Fruit fly (Drosophila melanogaster) whole organism, embryonic: ENCODE data around the gene CG12728.
A peak's percentile ranks its signal among the peaks of the same experiment; 100 is the strongest.

ENCODE experiments used
- CG10431 ChIP-seq: fragments of 200-800 bp; sonication (Bioruptor generic); optimal IDR thresholded peaks from 3 replicates; lab custom pipeline; 2018; ENCODE audit warnings: missing biosample characterization, mild to moderate bottlenecking, missing genetic modification characterization
- CG10979 ChIP-seq: fragments of 200-800 bp; sonication (Bioruptor generic); optimal IDR thresholded peaks from 2 replicates; lab custom pipeline; 2018; ENCODE audit warnings: missing biosample characterization, mild to moderate bottlenecking, missing genetic modification characterization, moderate library complexity
- CG11093 ChIP-seq: fragments of 200-800 bp; sonication (Bioruptor generic); IDR thresholded peaks from 3 replicates; pipeline ENCODE4 v1.3.6; 2022; ENCODE audit warnings: missing biosample characterization, missing genetic modification characterization
- CG12155 ChIP-seq: fragments of 200-800 bp; sonication (Bioruptor generic); optimal IDR thresholded peaks from 3 replicates; lab custom pipeline; 2016; ENCODE audit warnings: missing biosample characterization, missing genetic modification characterization
- CG12236 ChIP-seq: fragments of 200-800 bp; sonication (Bioruptor generic); optimal IDR thresholded peaks from 2 replicates; lab custom pipeline; 2016; ENCODE audit warnings: missing biosample characterization, missing genetic modification characterization
- CG16863 ChIP-seq: fragments of 200-800 bp; sonication (Bioruptor generic); optimal IDR thresholded peaks from 3 replicates; lab custom pipeline; 2016; ENCODE audit warnings: missing biosample characterization, missing genetic modification characterization
- CG17829 ChIP-seq: fragments of 200-800 bp; optimal IDR thresholded peaks from 2 replicates; lab custom pipeline; 2019; ENCODE audit warnings: missing biosample characterization, mild to moderate bottlenecking, missing genetic modification characterization, moderate library complexity
- CG2875 ChIP-seq: fragments of 200-800 bp; sonication (Bioruptor generic); optimal IDR thresholded peaks from 2 replicates; lab custom pipeline; 2017; ENCODE audit warnings: missing biosample characterization, mild to moderate bottlenecking, missing genetic modification characterization, missing genetic modification reagents
- CG30431 ChIP-seq: fragments of 200-800 bp; sonication (Bioruptor generic); optimal IDR thresholded peaks from 2 replicates; lab custom pipeline; 2017; ENCODE audit warnings: missing biosample characterization, missing genetic modification characterization
- CG3838 ChIP-seq: fragments of 200-800 bp; sonication (Bioruptor generic); optimal IDR thresholded peaks from 3 replicates; lab custom pipeline; 2016; ENCODE audit warnings: missing biosample characterization, missing genetic modification characterization
- CG4617 ChIP-seq: fragments of 200-800 bp; sonication (Bioruptor generic); optimal IDR thresholded peaks from 3 replicates; lab custom pipeline; 2016; ENCODE audit warnings: missing biosample characterization, missing genetic modification characterization, borderline replicate concordance
- CG5180 ChIP-seq: fragments of 200-800 bp; sonication (Bioruptor generic); optimal IDR thresholded peaks from 3 replicates; lab custom pipeline; 2017; ENCODE audit warnings: missing biosample characterization, missing genetic modification characterization, mild to moderate bottlenecking, moderate library complexity, missing genetic modification reagents
- CG6765 ChIP-seq: fragments of 200-800 bp; sonication (Bioruptor generic); optimal IDR thresholded peaks from 3 replicates; lab custom pipeline; 2017; ENCODE audit warnings: missing biosample characterization, mild to moderate bottlenecking, missing genetic modification characterization
- CG6791 ChIP-seq: fragments of 200-800 bp; sonication (Bioruptor generic); IDR thresholded peaks from 3 replicates; pipeline ENCODE4 v1.3.6; 2022; ENCODE audit warnings: missing biosample characterization, missing genetic modification characterization; ENCODE audit not compliant: partially characterized antibody
- CG7357 ChIP-seq: fragments of 200-800 bp; sonication (Bioruptor generic); IDR thresholded peaks from 3 replicates; pipeline ENCODE4 v1.3.6; 2022; ENCODE audit warnings: missing biosample characterization, missing genetic modification characterization
- CG7839 ChIP-seq: fragments of 200-800 bp; sonication (Bioruptor generic); optimal IDR thresholded peaks from 3 replicates; lab custom pipeline; 2018; ENCODE audit warnings: missing biosample characterization, mild to moderate bottlenecking, missing genetic modification characterization, moderate library complexity
- ERR ChIP-seq: fragments of 200-800 bp; sonication (Bioruptor generic); optimal IDR thresholded peaks from 2 replicates; lab custom pipeline; 2016; ENCODE audit warnings: missing biosample characterization, missing genetic modification characterization
- Ets97D ChIP-seq: fragments of 200-800 bp; sonication (Bioruptor generic); optimal IDR thresholded peaks from 3 replicates; lab custom pipeline; 2016; ENCODE audit warnings: missing biosample characterization, missing genetic modification characterization
- Gsc ChIP-seq: fragments of 200-800 bp; sonication (Bioruptor generic); IDR thresholded peaks from 2 replicates; pipeline ENCODE4 v1.3.6; 2022; ENCODE audit warnings: missing biosample characterization, missing genetic modification characterization
- H15 ChIP-seq: fragments of 200-800 bp; sonication (Bioruptor generic); IDR thresholded peaks from 3 replicates; pipeline ENCODE4 v1.3.6; 2022; ENCODE audit warnings: missing biosample characterization, missing genetic modification characterization
- HLH3B ChIP-seq: fragments of 200-800 bp; sonication (Bioruptor generic); IDR thresholded peaks from 2 replicates; pipeline ENCODE4 v1.3.6; 2022; ENCODE audit warnings: missing biosample characterization, missing genetic modification characterization
- Hey ChIP-seq: fragments of 200-800 bp; sonication (Bioruptor generic); optimal IDR thresholded peaks from 3 replicates; lab custom pipeline; 2018; ENCODE audit warnings: missing biosample characterization, mild to moderate bottlenecking, missing genetic modification characterization
- Mes4 ChIP-seq: fragments of 200-800 bp; sonication (Bioruptor generic); optimal IDR thresholded peaks from 2 replicates; lab custom pipeline; 2016; ENCODE audit warnings: missing biosample characterization, missing genetic modification characterization
- Ptx1 ChIP-seq: fragments of 200-800 bp; sonication (Bioruptor generic); IDR thresholded peaks from 2 replicates; pipeline ENCODE4 v1.3.6; 2022; ENCODE audit warnings: missing biosample characterization, missing genetic modification characterization
- Side ChIP-seq: fragments of 200-800 bp; sonication (Bioruptor generic); optimal IDR thresholded peaks from 2 replicates; lab custom pipeline; 2016; ENCODE audit warnings: missing biosample characterization, missing genetic modification characterization
- Tbp ChIP-seq: fragments of >200 bp; optimal IDR thresholded peaks from 2 replicates; lab custom pipeline; 2018; ENCODE audit warnings: missing biosample characterization, missing genetic modification characterization
- ap ChIP-seq: fragments of 200-800 bp; sonication (Bioruptor generic); IDR thresholded peaks from 2 replicates; pipeline ENCODE4 v1.3.6; 2022; ENCODE audit warnings: missing biosample characterization, missing genetic modification characterization
- az2 ChIP-seq: fragments of 200-800 bp; sonication (Bioruptor generic); optimal IDR thresholded peaks from 3 replicates; lab custom pipeline; 2016; ENCODE audit warnings: missing biosample characterization, missing genetic modification characterization
- cas ChIP-seq: fragments of 200-800 bp; sonication (Bioruptor generic); IDR thresholded peaks from 2 replicates; pipeline ENCODE4 v1.3.6; 2022; ENCODE audit warnings: missing biosample characterization, missing genetic modification characterization
- cato ChIP-seq: fragments of 200-800 bp; sonication (Bioruptor generic); optimal IDR thresholded peaks from 2 replicates; lab custom pipeline; 2016; ENCODE audit warnings: missing biosample characterization, missing genetic modification characterization, borderline replicate concordance
- eve ChIP-seq, 2 experiments: fragments of >200 bp; optimal IDR thresholded peaks; 2 replicates each; lab custom pipeline; 2017; ENCODE audit warnings: missing biosample characterization in 2 of 2, missing genetic modification characterization in 2 of 2
- fd102C ChIP-seq: fragments of 200-800 bp; sonication (Bioruptor generic); optimal IDR thresholded peaks from 2 replicates; lab custom pipeline; 2018; ENCODE audit warnings: missing biosample characterization, mild to moderate bottlenecking, missing genetic modification characterization, moderate library complexity
- fd96Cb ChIP-seq: fragments of 200-800 bp; sonication (Bioruptor generic); optimal IDR thresholded peaks from 2 replicates; lab custom pipeline; 2018; ENCODE audit warnings: missing biosample characterization, mild to moderate bottlenecking, missing genetic modification characterization, moderate library complexity
- hb ChIP-seq: fragments of 200-800 bp; sonication (Bioruptor generic); IDR thresholded peaks from 3 replicates; pipeline ENCODE4 v1.3.6; 2022; ENCODE audit warnings: missing biosample characterization, missing genetic modification characterization; ENCODE audit not compliant: partially characterized antibody
- jing ChIP-seq: fragments of 200-800 bp; sonication (Bioruptor generic); optimal IDR thresholded peaks from 2 replicates; lab custom pipeline; 2018; ENCODE audit warnings: missing biosample characterization, mild to moderate bottlenecking, missing genetic modification characterization
- lmd ChIP-seq: fragments of 200-800 bp; sonication (Bioruptor generic); IDR thresholded peaks from 2 replicates; pipeline ENCODE4 v1.3.6; 2022; ENCODE audit warnings: missing biosample characterization, missing genetic modification characterization
- lov ChIP-seq, 2 experiments: fragments of 200-800 bp in 1 of 2; fragments of >200 bp in 1 of 2; sonication (Bioruptor generic) in 1 of 2; IDR thresholded peaks in 1 of 2; optimal IDR thresholded peaks in 1 of 2; 2 replicates in 1 of 2; 3 replicates in 1 of 2; pipeline versions ENCODE4 v1.3.6 to Lab custom; 2017 to 2022; ENCODE audit warnings: missing biosample characterization in 1 of 2, missing genetic modification characterization in 1 of 2
- org-1 ChIP-seq: fragments of 200-800 bp; sonication (Bioruptor generic); optimal IDR thresholded peaks from 2 replicates; lab custom pipeline; 2017; ENCODE audit warnings: missing biosample characterization, missing genetic modification characterization
- pan ChIP-seq, 4 experiments: fragments of >200 bp in 3 of 4; fragments of 200-800 bp in 1 of 4; sonication (Bioruptor generic) in 1 of 4; optimal IDR thresholded peaks in 3 of 4; IDR thresholded peaks in 1 of 4; 2 replicates each; pipeline versions ENCODE4 v1.3.6 to Lab custom; 2017 to 2022; ENCODE audit warnings: missing biosample characterization in 2 of 4, missing genetic modification characterization in 2 of 4, mixed read lengths in 1 of 4
- phol ChIP-seq: fragments of 200-800 bp; sonication (Bioruptor generic); optimal IDR thresholded peaks from 3 replicates; lab custom pipeline; 2018; ENCODE audit warnings: missing biosample characterization, mild to moderate bottlenecking, missing genetic modification characterization, moderate library complexity
- prd ChIP-seq, 3 experiments: fragments of >200 bp in 2 of 3; fragments of 200-800 bp in 1 of 3; sonication (Bioruptor generic) in 1 of 3; optimal IDR thresholded peaks in 2 of 3; IDR thresholded peaks in 1 of 3; 2 replicates in 2 of 3; 3 replicates in 1 of 3; pipeline versions ENCODE4 v1.3.6 to Lab custom; 2017 to 2022; ENCODE audit warnings: missing biosample characterization in 1 of 3, missing genetic modification characterization in 1 of 3
- pzg ChIP-seq: fragments of 200-800 bp; sonication (Bioruptor generic); optimal IDR thresholded peaks from 3 replicates; lab custom pipeline; 2018; ENCODE audit warnings: missing biosample characterization, mild to moderate bottlenecking, missing genetic modification characterization, moderate library complexity
- run ChIP-seq: fragments of 200-800 bp; sonication (Bioruptor generic); optimal IDR thresholded peaks from 3 replicates; lab custom pipeline; 2018; ENCODE audit warnings: missing biosample characterization, mild to moderate bottlenecking, missing genetic modification characterization
- sc ChIP-seq, 3 experiments: fragments of >200 bp in 2 of 3; fragments of 200-800 bp in 1 of 3; sonication (Bioruptor generic) in 1 of 3; optimal IDR thresholded peaks; 2 replicates in 2 of 3; 3 replicates in 1 of 3; lab custom pipeline; 2017; ENCODE audit warnings: mild to moderate bottlenecking in 1 of 3, missing biosample characterization in 1 of 3, missing genetic modification characterization in 1 of 3, missing genetic modification reagents in 1 of 3
- schlank ChIP-seq: fragments of 200-800 bp; sonication (Bioruptor generic); optimal IDR thresholded peaks from 2 replicates; lab custom pipeline; 2018; ENCODE audit warnings: missing biosample characterization, mild to moderate bottlenecking, missing genetic modification characterization
- so ChIP-seq: fragments of 200-800 bp; sonication (Bioruptor generic); IDR thresholded peaks from 3 replicates; pipeline ENCODE4 v1.3.6; 2022; ENCODE audit warnings: missing biosample characterization, missing genetic modification characterization
- stc ChIP-seq: fragments of 200-800 bp; sonication (Bioruptor generic); IDR thresholded peaks from 2 replicates; pipeline ENCODE4 v1.3.6; 2022; ENCODE audit warnings: missing biosample characterization, missing genetic modification characterization
- wdn ChIP-seq: fragments of 200-800 bp; sonication (Bioruptor generic); IDR thresholded peaks from 2 replicates; pipeline ENCODE4 v1.3.6; 2022; ENCODE audit warnings: missing biosample characterization, missing genetic modification characterization

Gene CG12728

dm6 chrX:5973389-5974025 is 31.1 kb downstream of the CG12728 start (continued):
- TF ChIP-seq lov (optimal IDR thresholded peaks at IDR 0.05; lab: Kevin White, UChicago): no peak
- TF ChIP-seq lov (GFP tag; IDR thresholded peaks at IDR 0.05; lab: Robert Waterston, UW): no peak
- 0 out of 2 replicates have a peak, but pooled peaks have one; percentile 8 for TF ChIP-seq Gsc (GFP tag; lab: Robert Waterston, UW)
- no peak for TF ChIP-seq HLH3B (GFP tag; lab: Robert Waterston, UW)
- no peak for TF ChIP-seq CG4617 (GFP tag; lab: Kevin White, UChicago)
- no peak for TF ChIP-seq prd (optimal IDR thresholded peaks at IDR 0.05; lab: Kevin White, UChicago)
- TF ChIP-seq prd (GFP tag; IDR thresholded peaks at IDR 0.05; lab: Robert Waterston, UW): peak; percentile 68; the same call in 2 of the 3 replicates
- no peak for TF ChIP-seq pzg (GFP tag; lab: Kevin White, UChicago)
- TF ChIP-seq pan (optimal IDR thresholded peaks at IDR 0.05; lab: Kevin White, UChicago): no peak
- peak in 1 of 2 experiments; percentile 55 for TF ChIP-seq pan (GFP tag; optimal IDR thresholded peaks at IDR 0.05 in 1 of 2, IDR thresholded peaks at IDR 0.05 in 1 of 2)
- TF ChIP-seq lmd: peak; percentile 44
- TF ChIP-seq ERR (GFP tag; lab: Kevin White, UChicago): no peak
- 0 out of 2 replicates have a peak, but pooled peaks have one; percentile 27 for TF ChIP-seq stc (GFP tag; lab: Robert Waterston, UW)
- TF ChIP-seq Side (GFP tag; lab: Kevin White, UChicago): no peak
- no peak for TF ChIP-seq eve (GFP tag; optimal IDR thresholded peaks at IDR 0.05; lab: Kevin White, UChicago)
- no peak for TF ChIP-seq CG12236 (GFP tag; lab: Kevin White, UChicago)
- TF ChIP-seq H15 (GFP tag; lab: Robert Waterston, UW): no peak
- no peak for TF ChIP-seq hb (GFP tag; lab: Robert Waterston, UW)
- no peak for TF ChIP-seq CG6765 (GFP tag; lab: Kevin White, UChicago)
- TF ChIP-seq run: no peak
- peak; percentile 22 for TF ChIP-seq CG17829 (tag; lab: Kevin White, UChicago)
- TF ChIP-seq Tbp: no peak
- TF ChIP-seq phol (tag; lab: Kevin White, UChicago): peak; percentile 51
- TF ChIP-seq Ptx1 (GFP tag; lab: Robert Waterston, UW): peak; percentile 36; the same call in 1 of the 2 replicates
- TF ChIP-seq org-1 (GFP tag; lab: Kevin White, UChicago): no peak
- TF ChIP-seq CG7357 (GFP tag; lab: Robert Waterston, UW): no peak; the same call in 2 of the 3 replicates
- TF ChIP-seq so (GFP tag; lab: Robert Waterston, UW): no peak
- no peak for TF ChIP-seq ap (GFP tag; lab: Robert Waterston, UW)
- TF ChIP-seq jing (GFP tag; lab: Kevin White, UChicago): peak; percentile 9
- TF ChIP-seq fd102C (GFP tag; lab: Kevin White, UChicago): no peak
- TF ChIP-seq Ets97D (GFP tag; lab: Kevin White, UChicago): no peak
- TF ChIP-seq CG10979 (tag; lab: Kevin White, UChicago): peak; percentile 44
- TF ChIP-seq CG11093 (GFP tag; lab: Robert Waterston, UW): no peak
- TF ChIP-seq CG30431: no peak
- no peak for TF ChIP-seq CG5180 (GFP tag; lab: Kevin White, UChicago)
- TF ChIP-seq wdn: no peak
- peak; percentile 32 for TF ChIP-seq fd96Cb (tag; lab: Kevin White, UChicago)
- TF ChIP-seq CG16863 (GFP tag; lab: Kevin White, UChicago): peak; percentile 23
- TF ChIP-seq CG12155: peak; percentile 11
- no peak for TF ChIP-seq sc (optimal IDR thresholded peaks at IDR 0.05; lab: Kevin White, UChicago)
- no peak for TF ChIP-seq sc (GFP tag; optimal IDR thresholded peaks at IDR 0.05; lab: Kevin White, UChicago)
- TF ChIP-seq CG3838: no peak
- TF ChIP-seq CG7839 (tag; lab: Kevin White, UChicago): peak; percentile 1
- no peak for TF ChIP-seq CG10431 (GFP tag; lab: Kevin White, UChicago)
- no peak for TF ChIP-seq schlank
- no peak for TF ChIP-seq cas
- no peak for TF ChIP-seq cato
- TF ChIP-seq CG6791 (GFP tag; lab: Robert Waterston, UW): no peak
- TF ChIP-seq CG2875 (GFP tag; lab: Kevin White, UChicago): peak; percentile 9
- TF ChIP-seq Mes4: no peak
- TF ChIP-seq Hey: no peak
- TF ChIP-seq az2: peak; percentile 30
